Fruit fly (Drosophila melanogaster) whole organism, embryonic: ENCODE data around the gene CG1703.

Experiments used
- Adf1 ChIP-seq: fragments of 200-800 bp; sonication (Bioruptor generic); IDR thresholded peaks from 2 replicates; pipeline ENCODE4 v1.3.6; 2022; ENCODE audit warnings: missing biosample characterization, missing genetic modification characterization
- Asciz ChIP-seq: fragments of 200-800 bp; sonication (Bioruptor generic); optimal IDR thresholded peaks from 2 replicates; lab custom pipeline; 2017; ENCODE audit warnings: missing biosample characterization, mild to moderate bottlenecking, missing genetic modification characterization, missing genetic modification reagents
- Awh ChIP-seq: fragments of 200-800 bp; sonication (Bioruptor generic); IDR thresholded peaks from 2 replicates; pipeline ENCODE4, ENCODE4 v1.3.6; 2022; ENCODE audit warnings: missing biosample characterization, missing genetic modification characterization
- CG10979 ChIP-seq: fragments of 200-800 bp; sonication (Bioruptor generic); optimal IDR thresholded peaks from 2 replicates; lab custom pipeline; 2018; ENCODE audit warnings: missing biosample characterization, mild to moderate bottlenecking, missing genetic modification characterization, moderate library complexity
- CG11085 ChIP-seq: fragments of 200-800 bp; sonication (Bioruptor generic); IDR thresholded peaks from 2 replicates; pipeline ENCODE4 v1.3.6; 2022; ENCODE audit warnings: missing biosample characterization, missing genetic modification characterization
- CG11504 ChIP-seq: fragments of 200-800 bp; sonication (Bioruptor generic); optimal IDR thresholded peaks from 3 replicates; lab custom pipeline; 2019; ENCODE audit warnings: missing biosample characterization, mild to moderate bottlenecking, missing genetic modification characterization, moderate library complexity
- CG13296 ChIP-seq: fragments of 200-800 bp; sonication (Bioruptor generic); optimal IDR thresholded peaks from 3 replicates; lab custom pipeline; 2018; ENCODE audit warnings: missing biosample characterization, mild to moderate bottlenecking, missing genetic modification characterization
- CG13775 ChIP-seq: fragments of 200-800 bp; sonication (Bioruptor generic); optimal IDR thresholded peaks from 3 replicates; lab custom pipeline; 2017; ENCODE audit warnings: missing biosample characterization, mild to moderate bottlenecking, missing genetic modification characterization
- CG14965 ChIP-seq: fragments of 200-800 bp; sonication (Bioruptor generic); optimal IDR thresholded peaks from 2 replicates; lab custom pipeline; 2016; ENCODE audit warnings: missing biosample characterization, missing genetic modification characterization, borderline replicate concordance
- CG17385 ChIP-seq: fragments of 200-800 bp; sonication (Bioruptor generic); optimal IDR thresholded peaks from 3 replicates; lab custom pipeline; 2018; ENCODE audit warnings: missing biosample characterization, mild to moderate bottlenecking, missing genetic modification characterization
- CG17612 ChIP-seq: fragments of 200-800 bp; sonication (Bioruptor generic); IDR thresholded peaks from 2 replicates; pipeline ENCODE4 v1.3.6; 2022; ENCODE audit warnings: missing biosample characterization, missing genetic modification characterization
- CG2199 ChIP-seq: fragments of 200-800 bp; sonication (Bioruptor generic); IDR thresholded peaks from 3 replicates; pipeline ENCODE4 v1.3.6; 2022; ENCODE audit warnings: missing biosample characterization, missing genetic modification characterization
- CG34224 ChIP-seq: fragments of 200-800 bp; sonication (Bioruptor generic); IDR thresholded peaks from 3 replicates; pipeline ENCODE4 v1.3.6; 2022; ENCODE audit warnings: missing biosample characterization, missing genetic modification characterization; ENCODE audit not compliant: partially characterized antibody
- CG42726 ChIP-seq: fragments of 200-800 bp; sonication (Bioruptor generic); IDR thresholded peaks from 2 replicates; pipeline ENCODE4 v1.3.6; 2022; ENCODE audit warnings: missing biosample characterization, missing genetic modification characterization; ENCODE audit not compliant: partially characterized antibody
- CG4617 ChIP-seq: fragments of 200-800 bp; sonication (Bioruptor generic); optimal IDR thresholded peaks from 3 replicates; lab custom pipeline; 2016; ENCODE audit warnings: missing biosample characterization, missing genetic modification characterization, borderline replicate concordance
- CG4707 ChIP-seq: fragments of 200-800 bp; sonication (Bioruptor generic); optimal IDR thresholded peaks from 2 replicates; lab custom pipeline; 2018; ENCODE audit warnings: missing biosample characterization, mild to moderate bottlenecking, missing genetic modification characterization, moderate library complexity
- CG4820 ChIP-seq: fragments of 200-800 bp; sonication (Bioruptor generic); optimal IDR thresholded peaks from 3 replicates; lab custom pipeline; 2016; ENCODE audit warnings: missing biosample characterization, missing genetic modification characterization
- CG5245 ChIP-seq: fragments of 200-800 bp; sonication (Bioruptor generic); optimal IDR thresholded peaks from 3 replicates; lab custom pipeline; 2016; ENCODE audit warnings: missing biosample characterization, missing genetic modification characterization
- CG6254 ChIP-seq: fragments of 200-800 bp; sonication (Bioruptor generic); optimal IDR thresholded peaks from 3 replicates; lab custom pipeline; 2017; ENCODE audit warnings: mild to moderate bottlenecking, missing biosample characterization, missing genetic modification reagents, missing genetic modification characterization
- CG6854 ChIP-seq: fragments of 200-800 bp; sonication (Bioruptor generic); optimal IDR thresholded peaks from 3 replicates; lab custom pipeline; 2017; ENCODE audit warnings: missing biosample characterization, mild to moderate bottlenecking, missing genetic modification characterization
- CG8281 ChIP-seq: fragments of 200-800 bp; sonication (Bioruptor generic); optimal IDR thresholded peaks from 2 replicates; lab custom pipeline; 2018; ENCODE audit warnings: missing biosample characterization, mild to moderate bottlenecking, missing genetic modification characterization, moderate library complexity
- CG8359 ChIP-seq: fragments of 200-800 bp; sonication (Bioruptor generic); optimal IDR thresholded peaks from 2 replicates; lab custom pipeline; 2017; ENCODE audit warnings: missing biosample characterization, mild to moderate bottlenecking, missing genetic modification characterization, borderline replicate concordance
- D19B ChIP-seq: fragments of 200-800 bp; sonication (Bioruptor generic); optimal IDR thresholded peaks from 2 replicates; lab custom pipeline; 2017; ENCODE audit warnings: missing biosample characterization, mild to moderate bottlenecking, missing genetic modification characterization
- Dbx ChIP-seq: fragments of 200-800 bp; sonication (Bioruptor generic); IDR thresholded peaks from 3 replicates; pipeline ENCODE4 v1.3.6; 2022; ENCODE audit warnings: missing biosample characterization, missing genetic modification characterization
- Gsc ChIP-seq: fragments of 200-800 bp; sonication (Bioruptor generic); IDR thresholded peaks from 2 replicates; pipeline ENCODE4 v1.3.6; 2022; ENCODE audit warnings: missing biosample characterization, missing genetic modification characterization
- Hey ChIP-seq: fragments of 200-800 bp; sonication (Bioruptor generic); optimal IDR thresholded peaks from 3 replicates; lab custom pipeline; 2018; ENCODE audit warnings: missing biosample characterization, mild to moderate bottlenecking, missing genetic modification characterization
- Hr39 ChIP-seq: fragments of >200 bp; optimal IDR thresholded peaks from 2 replicates; lab custom pipeline; 2017
- Kr ChIP-seq: fragments of 200-800 bp; sonication (Bioruptor generic); optimal IDR thresholded peaks from 2 replicates; lab custom pipeline; 2017; ENCODE audit warnings: missing biosample characterization, mild to moderate bottlenecking, missing genetic modification characterization
- Neu2 ChIP-seq: fragments of 200-800 bp; sonication (Bioruptor generic); optimal IDR thresholded peaks from 3 replicates; lab custom pipeline; 2016; ENCODE audit warnings: missing biosample characterization, missing genetic modification characterization, borderline replicate concordance
- Rfx ChIP-seq: fragments of 200-800 bp; sonication (Bioruptor generic); IDR thresholded peaks from 2 replicates; pipeline ENCODE4 v1.3.6; 2022; ENCODE audit warnings: missing biosample characterization, missing genetic modification characterization
- Spps ChIP-seq: fragments of 200-800 bp; sonication (Bioruptor generic); optimal IDR thresholded peaks from 2 replicates; lab custom pipeline; 2018; ENCODE audit warnings: missing biosample characterization, mild to moderate bottlenecking, missing genetic modification characterization
- Usf ChIP-seq: fragments of 200-800 bp; sonication (Bioruptor generic); optimal IDR thresholded peaks from 2 replicates; lab custom pipeline; 2017; ENCODE audit warnings: missing genotype, missing biosample characterization, missing genetic modification characterization
- Xrp1 ChIP-seq: fragments of 200-800 bp; sonication (Bioruptor generic); IDR thresholded peaks from 2 replicates; pipeline ENCODE4 v1.3.6; 2022; ENCODE audit warnings: missing biosample characterization, missing genetic modification characterization
- al ChIP-seq: fragments of 200-800 bp; sonication (Bioruptor generic); IDR thresholded peaks from 2 replicates; pipeline ENCODE4 v1.3.6; 2022; ENCODE audit warnings: missing biosample characterization, missing genetic modification characterization
- amos ChIP-seq: fragments of 200-800 bp; sonication (Bioruptor generic); IDR thresholded peaks from 2 replicates; pipeline ENCODE4 v1.3.6; 2022; ENCODE audit warnings: missing biosample characterization, missing genetic modification characterization; ENCODE audit not compliant: partially characterized antibody
- dimm ChIP-seq: fragments of 200-800 bp; sonication (Bioruptor generic); IDR thresholded peaks from 2 replicates; pipeline ENCODE4 v1.3.6; 2022; ENCODE audit warnings: missing biosample characterization, missing genetic modification characterization
- eve ChIP-seq, 2 experiments: fragments of >200 bp; optimal IDR thresholded peaks; 2 replicates each; lab custom pipeline; 2017; ENCODE audit warnings: missing biosample characterization in 2 of 2, missing genetic modification characterization in 2 of 2
- eyg ChIP-seq: fragments of 200-800 bp; sonication (Bioruptor generic); optimal IDR thresholded peaks from 3 replicates; lab custom pipeline; 2016; ENCODE audit warnings: missing biosample characterization, missing genetic modification characterization
- grn ChIP-seq: fragments of 200-800 bp; sonication (Bioruptor generic); optimal IDR thresholded peaks from 3 replicates; lab custom pipeline; 2017; ENCODE audit warnings: missing biosample characterization, missing genetic modification characterization
- gsb ChIP-seq: fragments of 200-800 bp; sonication (Bioruptor generic); IDR thresholded peaks from 2 replicates; pipeline ENCODE4 v1.3.6; 2022; ENCODE audit warnings: missing biosample characterization, missing genetic modification characterization
- lilli ChIP-seq: fragments of 200-800 bp; sonication (Bioruptor generic); optimal IDR thresholded peaks from 3 replicates; lab custom pipeline; 2016; ENCODE audit warnings: missing biosample characterization, missing genetic modification characterization
- maf-S ChIP-seq: fragments of 200-800 bp; sonication (Bioruptor generic); optimal IDR thresholded peaks from 2 replicates; lab custom pipeline; 2016; ENCODE audit warnings: missing biosample characterization, missing genetic modification characterization
- mam ChIP-seq: fragments of 200-800 bp; sonication (Bioruptor generic); optimal IDR thresholded peaks from 3 replicates; lab custom pipeline; 2016; ENCODE audit warnings: missing biosample characterization, missing genetic modification characterization
- mld ChIP-seq: fragments of 200-800 bp; sonication (Bioruptor generic); IDR thresholded peaks from 3 replicates; pipeline ENCODE4 v1.3.6; 2022; ENCODE audit warnings: missing biosample characterization, missing genetic modification characterization; ENCODE audit not compliant: partially characterized antibody
- pfk ChIP-seq: fragments of 200-800 bp; sonication (Bioruptor generic); optimal IDR thresholded peaks from 2 replicates; lab custom pipeline; 2018; ENCODE audit warnings: missing biosample characterization, mild to moderate bottlenecking, missing genetic modification characterization, moderate library complexity
- sc ChIP-seq, 3 experiments: fragments of >200 bp in 2 of 3; fragments of 200-800 bp in 1 of 3; sonication (Bioruptor generic) in 1 of 3; optimal IDR thresholded peaks; 2 replicates in 2 of 3; 3 replicates in 1 of 3; lab custom pipeline; 2017; ENCODE audit warnings: mild to moderate bottlenecking in 1 of 3, missing biosample characterization in 1 of 3, missing genetic modification characterization in 1 of 3, missing genetic modification reagents in 1 of 3
- sisA ChIP-seq: fragments of 200-800 bp; sonication (Bioruptor generic); IDR thresholded peaks from 2 replicates; pipeline ENCODE4 v1.3.6; 2022; ENCODE audit warnings: missing biosample characterization, missing genetic modification characterization
- ssp ChIP-seq: fragments of 200-800 bp; sonication (Bioruptor generic); IDR thresholded peaks from 2 replicates; pipeline ENCODE4 v1.3.6; 2022; ENCODE audit warnings: missing biosample characterization, missing genetic modification characterization
- toy ChIP-seq: fragments of 200-800 bp; sonication (Bioruptor generic); IDR thresholded peaks from 2 replicates; pipeline ENCODE4 v1.3.6; 2022; ENCODE audit warnings: missing biosample characterization, missing genetic modification characterization
- unpg ChIP-seq: fragments of 200-800 bp; sonication (Bioruptor generic); optimal IDR thresholded peaks from 3 replicates; lab custom pipeline; 2018; ENCODE audit warnings: missing biosample characterization, mild to moderate bottlenecking, missing genetic modification characterization, moderate library complexity
- zfh2 ChIP-seq: fragments of 200-800 bp; sonication (Bioruptor generic); optimal IDR thresholded peaks from 2 replicates; lab custom pipeline; 2016; ENCODE audit warnings: missing biosample characterization, missing genetic modification characterization

Gene CG1703

DNA sequence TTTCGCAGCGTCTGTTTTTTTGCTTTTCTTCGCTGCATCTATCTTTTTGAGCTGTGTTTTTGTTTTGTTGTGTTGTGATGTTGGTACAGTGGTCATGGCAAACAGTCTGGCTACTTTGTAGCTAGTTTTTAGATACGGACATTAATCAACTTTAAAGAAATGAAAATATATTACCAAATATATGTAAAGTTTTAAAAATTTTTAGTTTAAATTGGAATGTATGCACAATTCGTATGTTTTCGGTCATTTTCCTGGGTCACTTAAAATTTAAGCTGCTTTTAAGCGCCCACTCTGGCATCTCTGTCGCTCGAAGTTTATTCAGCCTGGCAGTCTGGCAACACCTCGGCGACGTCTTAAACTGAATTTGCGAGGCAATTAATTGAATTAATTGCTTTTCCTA, 35.2 kb upstream of the CG1703 start, which contains the start of gene CG11695 (continued):
- TF ChIP-seq gsb (GFP tag; lab: Robert Waterston, UW) (no peak), pfk (no peak), CG2199 (GFP tag; lab: Robert Waterston, UW) (no peak), Usf (GFP tag; lab: Kevin White, UChicago) (no peak), Adf1 (GFP tag; lab: Robert Waterston, UW) (peak; percentile 43), al (GFP tag; lab: Robert Waterston, UW) (peak; percentile 67), dimm (no peak), sisA (GFP tag; lab: Robert Waterston, UW) (peak; percentile 56), CG8281 (peak; percentile 12), sc (optimal IDR thresholded peaks at IDR 0.05; lab: Kevin White, UChicago) (no peak), sc (GFP tag; optimal IDR thresholded peaks at IDR 0.05; lab: Kevin White, UChicago) (no peak), CG8359 (GFP tag; lab: Kevin White, UChicago) (no peak), mam (peak; percentile 61), Spps (tag; lab: Kevin White, UChicago) (no peak), CG17385 (GFP tag; lab: Kevin White, UChicago) (peak; percentile 59), CG10979 (peak; percentile 58), CG14965 (GFP tag; lab: Kevin White, UChicago) (no peak), eyg (GFP tag; lab: Kevin White, UChicago) (no peak), amos (no peak), CG11504 (peak; percentile 76), unpg (GFP tag; lab: Kevin White, UChicago) (peak; percentile 71), CG4617 (GFP tag; lab: Kevin White, UChicago) (peak; percentile 80), Awh (GFP tag; lab: Robert Waterston, UW) (0 out of 2 replicates have a peak, but pooled peaks have one; percentile 32), CG11085 (GFP tag; lab: Robert Waterston, UW) (no peak), toy (GFP tag; lab: Robert Waterston, UW) (no peak), CG6854 (no peak), Rfx (GFP tag; lab: Robert Waterston, UW) (peak; percentile 81), Neu2 (GFP tag; lab: Kevin White, UChicago) (no peak), Hey (tag; lab: Kevin White, UChicago) (no peak), CG17612 (GFP tag; lab: Robert Waterston, UW) (no peak), ssp (peak; percentile 29; the same call in 1 of the 2 replicates), Asciz (GFP tag; lab: Kevin White, UChicago) (no peak), CG42726 (GFP tag; lab: Robert Waterston, UW) (no peak), lilli (GFP tag; lab: Kevin White, UChicago) (peak; percentile 81), Kr (GFP tag; lab: Kevin White, UChicago) (no peak), Dbx (GFP tag; lab: Robert Waterston, UW) (0 out of 3 replicates have a peak, but pooled peaks have one; percentile 57), CG34224 (GFP tag; lab: Robert Waterston, UW) (no peak), grn (GFP tag; lab: Kevin White, UChicago) (no peak), Hr39 (lab: Kevin White, UChicago) (no peak), CG6254 (GFP tag; lab: Kevin White, UChicago) (no peak), eve (GFP tag; optimal IDR thresholded peaks at IDR 0.05; lab: Kevin White, UChicago) (no peak), CG13775 (GFP tag; lab: Kevin White, UChicago) (peak; percentile 65), CG4820 (GFP tag; lab: Kevin White, UChicago) (peak; percentile 48), zfh2 (peak; percentile 69), mld (GFP tag; lab: Robert Waterston, UW) (no peak), maf-S (GFP tag; lab: Kevin White, UChicago) (no peak), CG4707 (peak; percentile 21), CG13296 (GFP tag; lab: Kevin White, UChicago) (peak; percentile 58), Gsc (GFP tag; lab: Robert Waterston, UW) (no peak), Xrp1 (GFP tag; lab: Robert Waterston, UW) (peak; percentile 71), CG5245 (GFP tag; lab: Kevin White, UChicago) (peak; percentile 30), D19B (GFP tag; lab: Kevin White, UChicago) (no peak)
